Fruit fly (Drosophila melanogaster) whole organism, embryonic: Measurements from ENCODE around the gene CG31287.

Source experiments
- CG10267 ChIP-seq: fragments of 200-800 bp; sonication (Bioruptor generic); optimal IDR thresholded peaks from 2 replicates; lab custom pipeline; 2018; ENCODE audit warnings: missing biosample characterization, mild to moderate bottlenecking, missing genetic modification characterization, moderate library complexity
- CG10462 ChIP-seq: fragments of 200-800 bp; sonication (Bioruptor generic); optimal IDR thresholded peaks from 2 replicates; lab custom pipeline; 2016; ENCODE audit warnings: missing biosample characterization, missing genetic modification characterization
- CG11723 ChIP-seq: fragments of 200-800 bp; sonication (Bioruptor generic); optimal IDR thresholded peaks from 2 replicates; lab custom pipeline; 2017; ENCODE audit warnings: missing biosample characterization, mild to moderate bottlenecking, missing genetic modification characterization
- CG12155 ChIP-seq: fragments of 200-800 bp; sonication (Bioruptor generic); optimal IDR thresholded peaks from 3 replicates; lab custom pipeline; 2016; ENCODE audit warnings: missing biosample characterization, missing genetic modification characterization
- CG1233 ChIP-seq: fragments of 200-800 bp; sonication (Bioruptor generic); optimal IDR thresholded peaks from 4 replicates; lab custom pipeline; 2018; ENCODE audit warnings: missing biosample characterization, mild to moderate bottlenecking, missing genetic modification characterization
- CG12769 ChIP-seq: fragments of 200-800 bp; sonication (Bioruptor generic); optimal IDR thresholded peaks from 2 replicates; lab custom pipeline; 2019; ENCODE audit warnings: missing biosample characterization, mild to moderate bottlenecking, missing genetic modification characterization, moderate library complexity
- CG12942 ChIP-seq: fragments of 200-800 bp; sonication (Bioruptor generic); optimal IDR thresholded peaks from 3 replicates; lab custom pipeline; 2016; ENCODE audit warnings: missing biosample characterization, missing genetic modification characterization
- CG13775 ChIP-seq: fragments of 200-800 bp; sonication (Bioruptor generic); optimal IDR thresholded peaks from 3 replicates; lab custom pipeline; 2017; ENCODE audit warnings: missing biosample characterization, mild to moderate bottlenecking, missing genetic modification characterization
- CG14667 ChIP-seq: fragments of 200-800 bp; sonication (Bioruptor generic); IDR thresholded peaks from 2 replicates; pipeline ENCODE4 v1.3.6; 2022; ENCODE audit warnings: missing biosample characterization, missing genetic modification characterization
- CG16779 ChIP-seq: fragments of 200-800 bp; sonication (Bioruptor generic); IDR thresholded peaks from 2 replicates; pipeline ENCODE4 v1.3.6; 2022; ENCODE audit warnings: missing biosample characterization, missing genetic modification characterization
- CG2116 ChIP-seq: fragments of 200-800 bp; sonication (Bioruptor generic); optimal IDR thresholded peaks from 3 replicates; lab custom pipeline; 2018; ENCODE audit warnings: missing biosample characterization, mild to moderate bottlenecking, missing genetic modification characterization
- CG2678 ChIP-seq: fragments of 200-800 bp; sonication (Bioruptor generic); optimal IDR thresholded peaks from 3 replicates; lab custom pipeline; 2019; ENCODE audit warnings: missing biosample characterization, mild to moderate bottlenecking, missing genetic modification characterization, moderate library complexity
- CG2712 ChIP-seq: fragments of 200-800 bp; optimal IDR thresholded peaks from 3 replicates; lab custom pipeline; 2019; ENCODE audit warnings: missing biosample characterization, mild to moderate bottlenecking, missing genetic modification characterization, moderate library complexity
- CG31388 ChIP-seq: fragments of 200-800 bp; sonication (Bioruptor generic); optimal IDR thresholded peaks from 2 replicates; lab custom pipeline; 2016; ENCODE audit warnings: missing biosample characterization, missing genetic modification characterization
- CG34224 ChIP-seq: fragments of 200-800 bp; sonication (Bioruptor generic); IDR thresholded peaks from 3 replicates; pipeline ENCODE4 v1.3.6; 2022; ENCODE audit warnings: missing biosample characterization, missing genetic modification characterization; ENCODE audit not compliant: partially characterized antibody
- CG34376 ChIP-seq: fragments of 200-800 bp; sonication (Bioruptor generic); optimal IDR thresholded peaks from 2 replicates; lab custom pipeline; 2018; ENCODE audit warnings: missing biosample characterization, mild to moderate bottlenecking, missing genetic modification characterization
- CG34422 ChIP-seq: fragments of 200-800 bp; sonication (Bioruptor generic); IDR thresholded peaks from 3 replicates; pipeline ENCODE4 v1.3.6; 2022; ENCODE audit warnings: missing biosample characterization, missing genetic modification characterization
- CG42726 ChIP-seq: fragments of 200-800 bp; sonication (Bioruptor generic); IDR thresholded peaks from 2 replicates; pipeline ENCODE4 v1.3.6; 2022; ENCODE audit warnings: missing biosample characterization, missing genetic modification characterization; ENCODE audit not compliant: partially characterized antibody
- CG6689 ChIP-seq: fragments of 200-800 bp; sonication (Bioruptor generic); IDR thresholded peaks from 2 replicates; pipeline ENCODE4 v1.3.6; 2022; ENCODE audit warnings: missing biosample characterization, missing genetic modification characterization
- CG6791 ChIP-seq: fragments of 200-800 bp; sonication (Bioruptor generic); IDR thresholded peaks from 3 replicates; pipeline ENCODE4 v1.3.6; 2022; ENCODE audit warnings: missing biosample characterization, missing genetic modification characterization; ENCODE audit not compliant: partially characterized antibody
- CG6813 ChIP-seq: fragments of 200-800 bp; sonication (Bioruptor generic); optimal IDR thresholded peaks from 2 replicates; lab custom pipeline; 2017; ENCODE audit warnings: missing biosample characterization, missing genetic modification characterization, mild to moderate bottlenecking, moderate library complexity, missing genetic modification reagents
- CG7745 ChIP-seq: fragments of 200-800 bp; sonication (Bioruptor generic); optimal IDR thresholded peaks from 2 replicates; lab custom pipeline; 2018; ENCODE audit warnings: missing biosample characterization, mild to moderate bottlenecking, missing genetic modification characterization, moderate library complexity
- CG8089 ChIP-seq: fragments of 200-800 bp; sonication (Bioruptor generic); optimal IDR thresholded peaks from 3 replicates; lab custom pipeline; 2016; ENCODE audit warnings: missing biosample characterization, missing genetic modification characterization
- CG9932 ChIP-seq: fragments of 200-800 bp; sonication (Bioruptor generic); IDR thresholded peaks from 2 replicates; pipeline ENCODE4 v1.3.6; 2022; ENCODE audit warnings: missing biosample characterization, missing genetic modification characterization
- Chrac-16 ChIP-seq: fragments of 200-800 bp; sonication (Bioruptor generic); optimal IDR thresholded peaks from 3 replicates; lab custom pipeline; 2016; ENCODE audit warnings: missing biosample characterization, missing genetic modification characterization
- Dfd ChIP-seq, 2 experiments: fragments of >200 bp; optimal IDR thresholded peaks; 2 replicates each; lab custom pipeline; 2017; ENCODE audit warnings: missing biosample characterization in 2 of 2, missing genetic modification characterization in 2 of 2
- Doc2 ChIP-seq: fragments of 200-800 bp; sonication (Bioruptor generic); IDR thresholded peaks from 2 replicates; pipeline ENCODE4 v1.3.6; 2022; ENCODE audit warnings: missing biosample characterization, missing genetic modification characterization
- E2f2 ChIP-seq: fragments of 200-800 bp; sonication (Bioruptor generic); IDR thresholded peaks from 2 replicates; pipeline ENCODE4 v1.3.6; 2022; ENCODE audit warnings: missing biosample characterization, missing genetic modification characterization
- HmgZ ChIP-seq: fragments of 200-800 bp; sonication (Bioruptor generic); optimal IDR thresholded peaks from 2 replicates; lab custom pipeline; 2018; ENCODE audit warnings: missing biosample characterization, mild to moderate bottlenecking, missing genetic modification characterization
- Med ChIP-seq: fragments of 200-800 bp; sonication (Bioruptor generic); peaks from one replicate; lab custom pipeline; 2016; ENCODE audit warnings: missing biosample characterization, missing genetic modification characterization, mild to moderate bottlenecking, inconsistent platforms, moderate library complexity
- Nf-YC ChIP-seq: fragments of 200-800 bp; optimal IDR thresholded peaks from 3 replicates; lab custom pipeline; 2019; ENCODE audit warnings: missing biosample characterization, mild to moderate bottlenecking, missing genetic modification characterization, moderate library complexity
- TFAM ChIP-seq: fragments of 200-800 bp; sonication (Bioruptor generic); optimal IDR thresholded peaks from 2 replicates; lab custom pipeline; 2017; ENCODE audit warnings: missing biosample characterization, missing genetic modification characterization, inconsistent platforms
- Xrp1 ChIP-seq: fragments of 200-800 bp; sonication (Bioruptor generic); IDR thresholded peaks from 2 replicates; pipeline ENCODE4 v1.3.6; 2022; ENCODE audit warnings: missing biosample characterization, missing genetic modification characterization
- cas ChIP-seq: fragments of 200-800 bp; sonication (Bioruptor generic); IDR thresholded peaks from 2 replicates; pipeline ENCODE4 v1.3.6; 2022; ENCODE audit warnings: missing biosample characterization, missing genetic modification characterization
- chif ChIP-seq, 2 experiments: fragments of 200-800 bp; sonication (Bioruptor generic); optimal IDR thresholded peaks; 3 replicates each; lab custom pipeline; 2016; ENCODE audit warnings: missing biosample characterization in 2 of 2, missing genetic modification characterization in 2 of 2
- chinmo ChIP-seq: fragments of 200-800 bp; sonication (Bioruptor generic); IDR thresholded peaks from 4 replicates; pipeline ENCODE4 v1.3.6; 2022; ENCODE audit warnings: missing biosample characterization, missing genetic modification characterization; ENCODE audit not compliant: partially characterized antibody
- emc ChIP-seq: fragments of 200-800 bp; sonication (Bioruptor generic); optimal IDR thresholded peaks from 2 replicates; lab custom pipeline; 2016; ENCODE audit warnings: missing biosample characterization, missing genetic modification characterization
- jing ChIP-seq: fragments of 200-800 bp; sonication (Bioruptor generic); optimal IDR thresholded peaks from 2 replicates; lab custom pipeline; 2018; ENCODE audit warnings: missing biosample characterization, mild to moderate bottlenecking, missing genetic modification characterization
- maf-S ChIP-seq: fragments of 200-800 bp; sonication (Bioruptor generic); optimal IDR thresholded peaks from 2 replicates; lab custom pipeline; 2016; ENCODE audit warnings: missing biosample characterization, missing genetic modification characterization
- mld ChIP-seq: fragments of 200-800 bp; sonication (Bioruptor generic); IDR thresholded peaks from 3 replicates; pipeline ENCODE4 v1.3.6; 2022; ENCODE audit warnings: missing biosample characterization, missing genetic modification characterization; ENCODE audit not compliant: partially characterized antibody
- pnt ChIP-seq: fragments of 200-800 bp; sonication (Bioruptor generic); optimal IDR thresholded peaks from 3 replicates; lab custom pipeline; 2016; ENCODE audit warnings: missing biosample characterization, missing genetic modification characterization
- psq ChIP-seq: fragments of 200-800 bp; sonication (Bioruptor generic); optimal IDR thresholded peaks from 2 replicates; lab custom pipeline; 2017; ENCODE audit warnings: missing biosample characterization, missing genetic modification characterization
- row ChIP-seq: fragments of 200-800 bp; sonication (Bioruptor generic); IDR thresholded peaks from 3 replicates; pipeline ENCODE4 v1.3.6; 2022; ENCODE audit warnings: missing biosample characterization, missing genetic modification characterization
- sens ChIP-seq: fragments of 200-800 bp; sonication (Bioruptor generic); peaks from one replicate; lab custom pipeline; 2016; ENCODE audit warnings: missing biosample characterization, missing genetic modification characterization
- stwl ChIP-seq: fragments of 200-800 bp; sonication (Bioruptor generic); optimal IDR thresholded peaks from 3 replicates; lab custom pipeline; 2018; ENCODE audit warnings: missing biosample characterization, mild to moderate bottlenecking, missing genetic modification characterization, moderate library complexity
- trem ChIP-seq: fragments of 200-800 bp; optimal IDR thresholded peaks from 3 replicates; lab custom pipeline; 2019; ENCODE audit warnings: missing biosample characterization, mild to moderate bottlenecking, missing genetic modification characterization, moderate library complexity
- twi ChIP-seq: fragments of 200-800 bp; optimal IDR thresholded peaks from 2 replicates; lab custom pipeline; 2019; ENCODE audit warnings: missing biosample characterization, mild to moderate bottlenecking, missing genetic modification characterization, moderate library complexity
- unc-4 ChIP-seq: fragments of 200-800 bp; sonication (Bioruptor generic); IDR thresholded peaks from 2 replicates; pipeline ENCODE4 v1.3.6; 2022; ENCODE audit warnings: missing biosample characterization, missing genetic modification characterization; ENCODE audit not compliant: partially characterized antibody
- z ChIP-seq: fragments of 200-800 bp; sonication (Bioruptor generic); IDR thresholded peaks from 3 replicates; pipeline ENCODE4 v1.3.6; 2022; ENCODE audit warnings: missing biosample characterization, missing genetic modification characterization
- zfh2 ChIP-seq: fragments of 200-800 bp; sonication (Bioruptor generic); optimal IDR thresholded peaks from 2 replicates; lab custom pipeline; 2016; ENCODE audit warnings: missing biosample characterization, missing genetic modification characterization

Gene CG31287

dm6 chr3R:16211883-16212540 lies 8.8 kb downstream of the CG31287 start:
- TF ChIP-seq CG7745, result no peak
- peak; percentile 52 for TF ChIP-seq CG2116 (GFP tag; lab: Kevin White, UChicago)
- no peak for TF ChIP-seq psq (GFP tag; lab: Kevin White, UChicago)
- no peak for TF ChIP-seq CG2712 (tag; lab: Kevin White, UChicago)
- TF ChIP-seq z (GFP tag; lab: Robert Waterston, UW), result no peak
- no peak for TF ChIP-seq CG6689 (GFP tag; lab: Robert Waterston, UW)
- TF ChIP-seq pnt, result no peak
- TF ChIP-seq trem, result no peak
- no peak for TF ChIP-seq CG10267
- no peak; the same call in 2 of the 3 replicates for TF ChIP-seq row (GFP tag; lab: Robert Waterston, UW)
- no peak for TF ChIP-seq CG34422 (GFP tag; lab: Robert Waterston, UW)
- TF ChIP-seq CG11723 (GFP tag; lab: Kevin White, UChicago), result no peak
- TF ChIP-seq unc-4 (GFP tag; lab: Robert Waterston, UW), result no peak
- TF ChIP-seq cas (GFP tag; lab: Robert Waterston, UW), result no peak
- TF ChIP-seq CG10462 (GFP tag; lab: Kevin White, UChicago), result no peak
- no peak for TF ChIP-seq CG16779 (GFP tag; lab: Robert Waterston, UW)
- no peak for TF ChIP-seq CG12942 (GFP tag; lab: Kevin White, UChicago)
- no peak for TF ChIP-seq chif (GFP tag; optimal IDR thresholded peaks at IDR 0.05; lab: Kevin White, UChicago)
- TF ChIP-seq TFAM (GFP tag; lab: Kevin White, UChicago), result no peak
- no peak for TF ChIP-seq CG34224 (GFP tag; lab: Robert Waterston, UW)
- no peak for TF ChIP-seq chinmo (GFP tag; lab: Robert Waterston, UW)
- 0 out of 2 replicates have a peak, but pooled peaks have one; percentile 8 for TF ChIP-seq CG9932
- TF ChIP-seq CG1233, result no peak
- TF ChIP-seq CG13775 (GFP tag; lab: Kevin White, UChicago), result no peak
- no peak for TF ChIP-seq zfh2 (GFP tag; lab: Kevin White, UChicago)
- TF ChIP-seq CG12769, result peak; percentile 81
- no peak for TF ChIP-seq CG12155 (GFP tag; lab: Kevin White, UChicago)
- TF ChIP-seq CG34376 (GFP tag; lab: Kevin White, UChicago), result no peak
- TF ChIP-seq CG2678 (tag; lab: Kevin White, UChicago), result peak; percentile 2
- TF ChIP-seq CG31388 (GFP tag; lab: Kevin White, UChicago), result no peak
- TF ChIP-seq Dfd (GFP tag; optimal IDR thresholded peaks at IDR 0.05; lab: Kevin White, UChicago), result no peak
- TF ChIP-seq maf-S (GFP tag; lab: Kevin White, UChicago), result no peak
- no peak for TF ChIP-seq CG6791 (GFP tag; lab: Robert Waterston, UW)
- TF ChIP-seq CG6813 (GFP tag; lab: Kevin White, UChicago), result no peak
- no peak for TF ChIP-seq Xrp1 (GFP tag; lab: Robert Waterston, UW)
- TF ChIP-seq Chrac-16 (GFP tag; lab: Kevin White, UChicago), result no peak
- no peak for TF ChIP-seq Nf-YC (tag; lab: Kevin White, UChicago)
- no peak for TF ChIP-seq twi (tag; lab: Kevin White, UChicago)
- TF ChIP-seq CG14667 (GFP tag; lab: Robert Waterston, UW), result no peak
- no peak for TF ChIP-seq CG8089
- peak; percentile 75 for TF ChIP-seq Med (GFP tag; lab: Kevin White, UChicago)
- TF ChIP-seq E2f2, result 0 out of 2 replicates have a peak, but pooled peaks have one; percentile 10
- TF ChIP-seq emc (GFP tag; lab: Kevin White, UChicago), result no peak
- no peak for TF ChIP-seq Doc2 (GFP tag; lab: Robert Waterston, UW)
- no peak for TF ChIP-seq jing (GFP tag; lab: Kevin White, UChicago)
- no peak for TF ChIP-seq HmgZ
- no peak for TF ChIP-seq mld (GFP tag; lab: Robert Waterston, UW)
- peak; percentile 40 for TF ChIP-seq sens (GFP tag; lab: Kevin White, UChicago)
- TF ChIP-seq stwl, result peak; percentile 74
- TF ChIP-seq CG42726 (GFP tag; lab: Robert Waterston, UW), result no peak
